Fruit fly (Drosophila melanogaster) whole organism, wandering third instar larva: ENCODE results near the gene arm.

Experiments used
- Mio ChIP-seq: sonication (Bioruptor generic); optimal IDR thresholded peaks from 2 replicates; lab custom pipeline; 2016; ENCODE audit warnings: missing biosample characterization, missing genetic modification characterization
- Myc ChIP-seq: fragments of >200 bp; optimal IDR thresholded peaks from 2 replicates; lab custom pipeline; 2017
- fru ChIP-seq: fragments of 200-800 bp; sonication (Bioruptor generic); optimal IDR thresholded peaks from 3 replicates; lab custom pipeline; 2016; ENCODE audit warnings: missing biosample characterization, mild to moderate bottlenecking, missing genetic modification characterization
- lola ChIP-seq: fragments of >200 bp; optimal IDR thresholded peaks from 2 replicates; lab custom pipeline; 2017; ENCODE audit warnings: missing biosample characterization, missing genetic modification characterization
- pan ChIP-seq: fragments of >200 bp; optimal IDR thresholded peaks from 2 replicates; lab custom pipeline; 2017
- psq ChIP-seq: fragments of 200-800 bp; sonication (Bioruptor generic); optimal IDR thresholded peaks from 3 replicates; lab custom pipeline; 2017; ENCODE audit warnings: missing biosample characterization, mild to moderate bottlenecking, missing genetic modification characterization, moderate library complexity
- usp ChIP-seq: fragments of >200 bp; optimal IDR thresholded peaks from 2 replicates; lab custom pipeline; 2017; ENCODE audit warnings: missing biosample characterization, missing genetic modification characterization

DNA sequence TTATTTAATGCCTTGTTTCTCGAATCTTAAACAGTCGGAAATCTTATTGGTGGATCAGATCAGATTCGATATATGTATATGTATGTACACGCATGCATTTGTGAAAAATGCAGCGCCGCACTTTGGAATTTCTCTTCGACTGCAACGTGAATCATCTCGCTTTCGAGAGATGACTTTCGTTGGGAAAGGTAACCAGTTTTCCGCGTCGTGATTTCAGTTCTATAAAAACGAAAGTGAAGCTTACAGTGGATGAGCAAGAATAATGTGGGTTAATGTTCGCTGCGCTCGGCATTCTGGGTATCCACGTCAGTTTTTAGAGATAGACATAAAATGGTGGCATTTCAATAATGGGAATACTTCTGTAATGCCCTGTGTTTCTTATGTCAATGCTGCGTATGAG lies 43.8 kb downstream of the arm start:
- TF ChIP-seq Myc (lab: Kevin White, UChicago): no peak
- no peak for TF ChIP-seq fru
- no peak for TF ChIP-seq psq (GFP tag; lab: Kevin White, UChicago)
- no peak for TF ChIP-seq lola (GFP tag; lab: Kevin White, UChicago)
- no peak for TF ChIP-seq usp (GFP tag; lab: Kevin White, UChicago)
- TF ChIP-seq Mio: no peak
- TF ChIP-seq pan (lab: Kevin White, UChicago): no peak
